Fruit fly (Drosophila melanogaster) whole organism, wandering third instar larva: ENCODE results near the gene cta.

Experiments
- Abd-B ChIP-seq: fragments of >200 bp; optimal IDR thresholded peaks from 2 replicates; lab custom pipeline; 2017; ENCODE audit warnings: missing biosample characterization, missing genetic modification characterization
- Dfd ChIP-seq: fragments of >200 bp; optimal IDR thresholded peaks from 2 replicates; lab custom pipeline; 2017; ENCODE audit warnings: missing biosample characterization, missing genetic modification characterization
- GATAd ChIP-seq: sonication (Bioruptor generic); optimal IDR thresholded peaks from 2 replicates; lab custom pipeline; 2016; ENCODE audit warnings: missing biosample characterization, missing genetic modification characterization
- HLH106 ChIP-seq: fragments of 200-800 bp; optimal IDR thresholded peaks from 3 replicates; lab custom pipeline; 2019; ENCODE audit warnings: missing biosample characterization, mild to moderate bottlenecking, missing genetic modification characterization, moderate library complexity
- brk ChIP-seq: fragments of 200-800 bp; sonication (Bioruptor generic); optimal IDR thresholded peaks from 2 replicates; lab custom pipeline; 2016; ENCODE audit warnings: missing biosample characterization, mild to moderate bottlenecking, missing genetic modification characterization
- dsf ChIP-seq: sonication (Bioruptor generic); optimal IDR thresholded peaks from 2 replicates; lab custom pipeline; 2016; ENCODE audit warnings: missing biosample characterization, missing genetic modification characterization, borderline replicate concordance
- ey ChIP-seq: fragments of 200-800 bp; sonication (Bioruptor generic); optimal IDR thresholded peaks from 2 replicates; lab custom pipeline; 2016; ENCODE audit warnings: missing biosample characterization, missing genetic modification characterization
- psq ChIP-seq: fragments of 200-800 bp; sonication (Bioruptor generic); optimal IDR thresholded peaks from 3 replicates; lab custom pipeline; 2017; ENCODE audit warnings: missing biosample characterization, mild to moderate bottlenecking, missing genetic modification characterization, moderate library complexity

- no peak for TF ChIP-seq psq
- no peak for TF ChIP-seq GATAd (GFP tag; lab: Kevin White, UChicago)
- TF ChIP-seq Dfd (GFP tag; lab: Kevin White, UChicago) = no peak
- TF ChIP-seq brk = peak; percentile 4
- no peak for TF ChIP-seq dsf (GFP tag; lab: Kevin White, UChicago)
- TF ChIP-seq Abd-B (GFP tag; lab: Kevin White, UChicago) = no peak
- no peak for TF ChIP-seq HLH106 (tag; lab: Kevin White, UChicago)
- no peak for TF ChIP-seq ey (GFP tag; lab: Kevin White, UChicago)
Observed at dm6 chr2L:23025386-23025785, 43.8 kb downstream of the cta start.
